Worm (Caenorhabditis elegans): ENCODE measurements around the gene F35D2.6.

DNA sequence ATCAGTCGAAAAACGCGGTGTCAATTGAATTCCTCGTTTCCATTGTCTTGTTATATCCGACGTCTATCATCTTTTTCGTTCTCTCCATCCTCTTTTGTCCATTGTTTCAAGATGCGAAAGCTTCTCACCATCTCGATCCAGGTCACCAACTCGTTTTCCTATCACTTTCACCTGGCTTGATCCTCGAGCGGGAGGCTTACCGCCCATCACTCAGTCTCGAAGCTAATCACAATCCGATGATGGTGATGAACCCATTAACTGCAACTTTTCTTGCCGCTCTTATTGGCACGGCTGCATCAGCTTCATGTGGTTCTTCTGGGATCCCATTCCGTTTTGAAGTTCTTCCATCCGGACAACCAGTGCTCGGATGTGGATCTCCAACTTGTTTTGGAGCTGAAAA, 46.6 kb upstream of the F35D2.6 start, which contains the start of gene wrt-1:
- TF ChIP-seq snpc-4 (tag; optimal IDR thresholded peaks at IDR 0.05) (no peak), fkh-2 (tag; optimal IDR thresholded peaks at IDR 0.05) (no peak), ztf-4 (tag; optimal IDR thresholded peaks at IDR 0.05) (no peak), mml-1 (tag; optimal IDR thresholded peaks at IDR 0.05) (no peak), R02D3.7 (tag; optimal IDR thresholded peaks at IDR 0.05) (no peak), egl-27 (tag; optimal IDR thresholded peaks at IDR 0.05) (no peak)

All from whole organism, L3 larva.